Fruit fly (Drosophila melanogaster) whole organism, embryonic: ENCODE measurements around the gene Vha100-2.

Source experiments
- Atf-2 ChIP-seq: fragments of 200-800 bp; sonication (Bioruptor generic); optimal IDR thresholded peaks from 2 replicates; lab custom pipeline; 2016; ENCODE audit warnings: missing biosample characterization, missing genetic modification characterization
- Bgb ChIP-seq: fragments of 200-800 bp; sonication (Bioruptor generic); IDR thresholded peaks from 2 replicates; pipeline ENCODE4 v1.3.6; 2022; ENCODE audit warnings: missing biosample characterization, missing genetic modification characterization; ENCODE audit not compliant: partially characterized antibody
- C15 ChIP-seq: fragments of 200-800 bp; sonication (Bioruptor generic); IDR thresholded peaks from 3 replicates; pipeline ENCODE4 v1.3.6; 2022; ENCODE audit warnings: missing biosample characterization, missing genetic modification characterization
- CG10209 ChIP-seq: fragments of 200-800 bp; sonication (Bioruptor generic); optimal IDR thresholded peaks from 3 replicates; lab custom pipeline; 2017; ENCODE audit warnings: missing biosample characterization, mild to moderate bottlenecking, missing genetic modification characterization, missing genetic modification reagents
- CG10543 ChIP-seq: fragments of 200-800 bp; sonication (Bioruptor generic); optimal IDR thresholded peaks from 3 replicates; lab custom pipeline; 2017; ENCODE audit warnings: missing biosample characterization, mild to moderate bottlenecking, missing genetic modification characterization, moderate library complexity
- CG12219 ChIP-seq: fragments of 200-800 bp; sonication (Bioruptor generic); optimal IDR thresholded peaks from 3 replicates; lab custom pipeline; 2018; ENCODE audit warnings: missing biosample characterization, mild to moderate bottlenecking, missing genetic modification characterization
- CG12769 ChIP-seq: fragments of 200-800 bp; sonication (Bioruptor generic); optimal IDR thresholded peaks from 2 replicates; lab custom pipeline; 2019; ENCODE audit warnings: missing biosample characterization, mild to moderate bottlenecking, missing genetic modification characterization, moderate library complexity
- CG13287 ChIP-seq: fragments of 200-800 bp; sonication (Bioruptor generic); IDR thresholded peaks from 2 replicates; pipeline ENCODE4 v1.3.6; 2022; ENCODE audit warnings: missing biosample characterization, missing genetic modification characterization; ENCODE audit not compliant: partially characterized antibody
- CG13424 ChIP-seq: fragments of 200-800 bp; sonication (Bioruptor generic); optimal IDR thresholded peaks from 2 replicates; lab custom pipeline; 2019; ENCODE audit warnings: missing biosample characterization, mild to moderate bottlenecking, missing genetic modification characterization, moderate library complexity
- CG16813 ChIP-seq: fragments of 200-800 bp; sonication (Bioruptor generic); IDR thresholded peaks from 3 replicates; pipeline ENCODE4 v1.3.6; 2022; ENCODE audit warnings: missing biosample characterization, missing genetic modification characterization; ENCODE audit not compliant: partially characterized antibody
- CG17328 ChIP-seq: fragments of 200-800 bp; sonication (Bioruptor generic); IDR thresholded peaks from 2 replicates; pipeline ENCODE4 v1.3.6; 2022; ENCODE audit warnings: missing biosample characterization, missing genetic modification characterization
- CG17359 ChIP-seq: fragments of 200-800 bp; sonication (Bioruptor generic); optimal IDR thresholded peaks from 3 replicates; lab custom pipeline; 2018; ENCODE audit warnings: missing biosample characterization, mild to moderate bottlenecking, missing genetic modification characterization, moderate library complexity
- CG18619 ChIP-seq: fragments of 200-800 bp; sonication (Bioruptor generic); optimal IDR thresholded peaks from 3 replicates; lab custom pipeline; 2017; ENCODE audit warnings: missing biosample characterization, mild to moderate bottlenecking, missing genetic modification characterization
- CG2712 ChIP-seq: fragments of 200-800 bp; optimal IDR thresholded peaks from 3 replicates; lab custom pipeline; 2019; ENCODE audit warnings: missing biosample characterization, mild to moderate bottlenecking, missing genetic modification characterization, moderate library complexity
- CG34376 ChIP-seq: fragments of 200-800 bp; sonication (Bioruptor generic); optimal IDR thresholded peaks from 2 replicates; lab custom pipeline; 2018; ENCODE audit warnings: missing biosample characterization, mild to moderate bottlenecking, missing genetic modification characterization
- CG43689 ChIP-seq: fragments of 200-800 bp; sonication (Bioruptor generic); IDR thresholded peaks from 2 replicates; pipeline ENCODE4 v1.3.6; 2022; ENCODE audit warnings: missing biosample characterization, missing genetic modification characterization
- CG6791 ChIP-seq: fragments of 200-800 bp; sonication (Bioruptor generic); IDR thresholded peaks from 3 replicates; pipeline ENCODE4 v1.3.6; 2022; ENCODE audit warnings: missing biosample characterization, missing genetic modification characterization; ENCODE audit not compliant: partially characterized antibody
- CG7745 ChIP-seq: fragments of 200-800 bp; sonication (Bioruptor generic); optimal IDR thresholded peaks from 2 replicates; lab custom pipeline; 2018; ENCODE audit warnings: missing biosample characterization, mild to moderate bottlenecking, missing genetic modification characterization, moderate library complexity
- CG7963 ChIP-seq: fragments of 200-800 bp; sonication (Bioruptor generic); IDR thresholded peaks from 3 replicates; pipeline ENCODE4 v1.3.6; 2022; ENCODE audit warnings: missing biosample characterization, missing genetic modification characterization; ENCODE audit not compliant: partially characterized antibody
- CG8281 ChIP-seq: fragments of 200-800 bp; sonication (Bioruptor generic); optimal IDR thresholded peaks from 2 replicates; lab custom pipeline; 2018; ENCODE audit warnings: missing biosample characterization, mild to moderate bottlenecking, missing genetic modification characterization, moderate library complexity
- Dad ChIP-seq: fragments of 200-800 bp; sonication (Bioruptor generic); optimal IDR thresholded peaks from 3 replicates; lab custom pipeline; 2016; ENCODE audit warnings: missing biosample characterization, missing genetic modification characterization
- Dp ChIP-seq: fragments of 200-800 bp; sonication (Bioruptor generic); optimal IDR thresholded peaks from 2 replicates; lab custom pipeline; 2018; ENCODE audit warnings: missing biosample characterization, mild to moderate bottlenecking, missing genetic modification characterization, moderate library complexity
- E2f2 ChIP-seq: fragments of 200-800 bp; sonication (Bioruptor generic); IDR thresholded peaks from 2 replicates; pipeline ENCODE4 v1.3.6; 2022; ENCODE audit warnings: missing biosample characterization, missing genetic modification characterization
- Ets97D ChIP-seq: fragments of 200-800 bp; sonication (Bioruptor generic); optimal IDR thresholded peaks from 3 replicates; lab custom pipeline; 2016; ENCODE audit warnings: missing biosample characterization, missing genetic modification characterization
- Hmx ChIP-seq: fragments of 200-800 bp; sonication (Bioruptor generic); optimal IDR thresholded peaks from 2 replicates; lab custom pipeline; 2016; ENCODE audit warnings: missing biosample characterization, missing genetic modification characterization
- Med ChIP-seq: fragments of 200-800 bp; sonication (Bioruptor generic); peaks from one replicate; lab custom pipeline; 2016; ENCODE audit warnings: missing biosample characterization, missing genetic modification characterization, mild to moderate bottlenecking, inconsistent platforms, moderate library complexity
- Nf-YB ChIP-seq: fragments of 200-800 bp; sonication (Bioruptor generic); optimal IDR thresholded peaks from 3 replicates; lab custom pipeline; 2019; ENCODE audit warnings: missing biosample characterization, mild to moderate bottlenecking, missing genetic modification characterization, moderate library complexity
- Oaz ChIP-seq: fragments of 200-800 bp; sonication (Bioruptor generic); IDR thresholded peaks from 2 replicates; pipeline ENCODE4 v1.3.6; 2022; ENCODE audit warnings: missing biosample characterization, missing genetic modification characterization
- Pdp1 ChIP-seq, 2 experiments: fragments of 200-800 bp; sonication (Bioruptor generic); optimal IDR thresholded peaks; 3 replicates each; lab custom pipeline; 2016; ENCODE audit warnings: missing biosample characterization in 2 of 2, missing genetic modification characterization in 2 of 2, mild to moderate bottlenecking in 1 of 2, moderate library complexity in 1 of 2
- Side ChIP-seq: fragments of 200-800 bp; sonication (Bioruptor generic); optimal IDR thresholded peaks from 2 replicates; lab custom pipeline; 2016; ENCODE audit warnings: missing biosample characterization, missing genetic modification characterization
- ase ChIP-seq: fragments of 200-800 bp; sonication (Bioruptor generic); IDR thresholded peaks from 3 replicates; pipeline ENCODE4 v1.3.6; 2022; ENCODE audit warnings: missing biosample characterization, missing genetic modification characterization
- bab2 ChIP-seq: fragments of 200-800 bp; sonication (Bioruptor generic); optimal IDR thresholded peaks from 2 replicates; lab custom pipeline; 2016; ENCODE audit warnings: missing biosample characterization, missing genetic modification characterization
- cg ChIP-seq: fragments of 200-800 bp; sonication (Bioruptor generic); optimal IDR thresholded peaks from 3 replicates; lab custom pipeline; 2019; ENCODE audit warnings: missing biosample characterization, mild to moderate bottlenecking, missing genetic modification characterization, moderate library complexity
- dysf ChIP-seq: fragments of 200-800 bp; sonication (Bioruptor generic); IDR thresholded peaks from 3 replicates; pipeline ENCODE4 v1.3.6; 2022; ENCODE audit warnings: missing biosample characterization, missing genetic modification characterization
- ftz-f1 ChIP-seq: fragments of 200-800 bp; sonication (Bioruptor generic); optimal IDR thresholded peaks from 2 replicates; lab custom pipeline; 2016; ENCODE audit warnings: missing biosample characterization, missing genetic modification characterization
- gcm2 ChIP-seq: fragments of 200-800 bp; sonication (Bioruptor generic); optimal IDR thresholded peaks from 2 replicates; lab custom pipeline; 2016; ENCODE audit warnings: missing biosample characterization, missing genetic modification characterization
- ham ChIP-seq: fragments of 200-800 bp; sonication (Bioruptor generic); IDR thresholded peaks from 2 replicates; pipeline ENCODE4 v1.3.6; 2022; ENCODE audit warnings: missing biosample characterization, missing genetic modification characterization
- kah ChIP-seq: fragments of 200-800 bp; sonication (Bioruptor generic); optimal IDR thresholded peaks from 2 replicates; lab custom pipeline; 2018; ENCODE audit warnings: missing biosample characterization, mild to moderate bottlenecking, missing genetic modification characterization
- luna ChIP-seq: fragments of 200-800 bp; sonication (Bioruptor generic); optimal IDR thresholded peaks from 2 replicates; lab custom pipeline; 2016; ENCODE audit warnings: missing biosample characterization, missing genetic modification characterization
- onecut ChIP-seq: fragments of 200-800 bp; sonication (Bioruptor generic); IDR thresholded peaks from 2 replicates; pipeline ENCODE4 v1.3.6; 2022; ENCODE audit warnings: missing biosample characterization, missing genetic modification characterization
- salm ChIP-seq: fragments of 200-800 bp; sonication (Bioruptor generic); optimal IDR thresholded peaks from 2 replicates; lab custom pipeline; 2018; ENCODE audit warnings: missing biosample characterization, mild to moderate bottlenecking, missing genetic modification characterization
- tap ChIP-seq: fragments of 200-800 bp; optimal IDR thresholded peaks from 3 replicates; lab custom pipeline; 2019; ENCODE audit warnings: missing biosample characterization, mild to moderate bottlenecking, missing genetic modification characterization, moderate library complexity
- unpg ChIP-seq: fragments of 200-800 bp; sonication (Bioruptor generic); optimal IDR thresholded peaks from 3 replicates; lab custom pipeline; 2018; ENCODE audit warnings: missing biosample characterization, mild to moderate bottlenecking, missing genetic modification characterization, moderate library complexity
- zfh1 ChIP-seq: fragments of 200-800 bp; sonication (Bioruptor generic); IDR thresholded peaks from 3 replicates; pipeline ENCODE4 v1.3.6; 2022; ENCODE audit warnings: missing biosample characterization, missing genetic modification characterization

Gene Vha100-2

dm6 chr3R:18412279-18413214 lies 13.6 kb upstream of the Vha100-2 start, which contains the start of gene CG31122 (continued):
- TF ChIP-seq CG12219 (no peak), luna (GFP tag; lab: Kevin White, UChicago) (no peak), CG13424 (tag; lab: Kevin White, UChicago) (no peak), CG43689 (no peak), tap (tag; lab: Kevin White, UChicago) (no peak), CG16813 (GFP tag; lab: Robert Waterston, UW) (peak; percentile 98)
- TF ChIP-seq, all 482 proteins: peak for 228

- TF ChIP-seq Dp (GFP tag; lab: Kevin White, UChicago): peak; percentile 8
- TF ChIP-seq Pdp1 (GFP tag; optimal IDR thresholded peaks at IDR 0.05; lab: Kevin White, UChicago): peak in 1 of 2 experiments; percentile 92
- peak; percentile 13 for TF ChIP-seq kah (GFP tag; lab: Kevin White, UChicago)
- peak; percentile 62 for TF ChIP-seq CG12769 (tag; lab: Kevin White, UChicago)
- peak; percentile 43; the same call in 1 of the 2 replicates for TF ChIP-seq E2f2 (GFP tag; lab: Robert Waterston, UW)
- 0 out of 3 replicates have a peak, but pooled peaks have one; percentile 7 for TF ChIP-seq CG7963 (GFP tag; lab: Robert Waterston, UW)
- no peak for TF ChIP-seq CG10209
- TF ChIP-seq Med: peak; percentile 61
- no peak for TF ChIP-seq salm (tag; lab: Kevin White, UChicago)
- 0 out of 3 replicates have a peak, but pooled peaks have one; percentile 29 for TF ChIP-seq ase (GFP tag; lab: Robert Waterston, UW)
- no peak for TF ChIP-seq CG13287 (GFP tag; lab: Robert Waterston, UW)
- TF ChIP-seq CG7745 (tag; lab: Kevin White, UChicago): no peak
- no peak for TF ChIP-seq Atf-2 (GFP tag; lab: Kevin White, UChicago)
These were observed 12.3 kb upstream of the Vha100-2 start, which contains the start of gene CG10864 for dm6 chr3R:18411205-18411749. Gene CG10864 (minus strand): TSS chr3R:18411631.

dm6 chr3R:18404713-18405112 lies 5.7 kb upstream of the Vha100-2 start, which contains the start of gene CG7685:
Gene CG7685 (plus strand): TSS chr3R:18404940.
- TF ChIP-seq Side (GFP tag; lab: Kevin White, UChicago) (peak; percentile 62), gcm2 (peak; percentile 45), C15 (GFP tag; lab: Robert Waterston, UW) (no peak), CG17328 (peak; percentile 52), CG34376 (peak; percentile 81), Ets97D (GFP tag; lab: Kevin White, UChicago) (peak; percentile 66), CG2712 (tag; lab: Kevin White, UChicago) (peak; percentile 62), ftz-f1 (GFP tag; lab: Kevin White, UChicago) (peak; percentile 29), Nf-YB (GFP tag; lab: Kevin White, UChicago) (peak; percentile 28), zfh1 (GFP tag; lab: Robert Waterston, UW) (peak; percentile 46; the same call in 1 of the 3 replicates), CG6791 (no peak), Dad (peak; percentile 50), Bgb (peak; percentile 35; the same call in 1 of the 2 replicates), unpg (GFP tag; lab: Kevin White, UChicago) (peak; percentile 64), CG17359 (peak; percentile 63), CG18619 (GFP tag; lab: Kevin White, UChicago) (peak; percentile 51), CG10543 (peak; percentile 78), Hmx (peak; percentile 15), cg (GFP tag; lab: Kevin White, UChicago) (no peak), ham (no peak), Oaz (no peak), CG8281 (no peak), dysf (GFP tag; lab: Robert Waterston, UW) (peak; percentile 50; the same call in 1 of the 3 replicates), onecut (GFP tag; lab: Robert Waterston, UW) (peak; percentile 63), bab2 (GFP tag; lab: Kevin White, UChicago) (peak; percentile 71)
